In the genomic region with DNA sequence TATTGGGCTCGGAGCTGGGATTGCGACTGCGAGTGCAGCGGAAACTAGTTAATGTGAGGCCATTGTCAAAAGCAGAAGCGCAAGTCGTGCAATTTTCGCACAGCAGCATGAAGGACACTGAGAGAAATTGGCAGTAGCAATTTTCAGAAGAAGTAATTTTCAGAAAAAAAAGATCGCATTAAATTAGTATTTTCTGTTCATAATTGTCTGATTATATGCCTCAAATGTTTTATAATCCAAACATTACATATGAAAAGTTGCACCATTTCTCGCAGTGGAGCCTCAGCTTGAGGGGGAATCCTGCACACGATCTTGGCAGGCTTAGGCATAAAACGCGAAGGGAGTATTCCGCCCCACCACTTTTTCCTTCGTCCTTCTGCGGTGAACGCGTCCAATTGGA, we compare ENCODE assay signal across 4 fruit fly cellular contexts.
TF ChIP-seq lines count a peak whose summit lies in the region.

No protein-coding gene starts in this region.

- TF ChIP-seq CTCF in whole organism, embryonic (GFP tag; optimal IDR thresholded peaks at IDR 0.05; lab: Kevin White, UChicago): no peak

TF ChIP-seq in whole organism, embryonic, 481 proteins besides CTCF, POLR2A, EP300 and RAD21 (continues in another document):
- TF ChIP-seq Lim3 (GFP tag; IDR thresholded peaks at IDR 0.05; lab: Robert Waterston, UW) (no peak), emc (GFP tag; optimal IDR thresholded peaks at IDR 0.05; lab: Kevin White, UChicago) (no peak), luna (GFP tag; optimal IDR thresholded peaks at IDR 0.05; lab: Kevin White, UChicago) (no peak), CG8765 (GFP tag; IDR thresholded peaks at IDR 0.05; lab: Robert Waterston, UW) (peak; percentile 27; the same call in 1 of the 2 replicates), ERR (GFP tag; optimal IDR thresholded peaks at IDR 0.05; lab: Kevin White, UChicago) (no peak), sd (tag; optimal IDR thresholded peaks at IDR 0.05; lab: Kevin White, UChicago) (no peak), eve (GFP tag; optimal IDR thresholded peaks at IDR 0.05; lab: Kevin White, UChicago) (peak in 1 of 2 experiments; percentile 81), HmgD (GFP tag; optimal IDR thresholded peaks at IDR 0.05; lab: Kevin White, UChicago) (peak; percentile 3), CG15269 (tag; optimal IDR thresholded peaks at IDR 0.05; lab: Kevin White, UChicago) (peak; percentile 18), corto (GFP tag; optimal IDR thresholded peaks at IDR 0.05; lab: Kevin White, UChicago) (peak; percentile 1), CG12236 (GFP tag; optimal IDR thresholded peaks at IDR 0.05; lab: Kevin White, UChicago) (peak; percentile 25), twi (tag; optimal IDR thresholded peaks at IDR 0.05; lab: Kevin White, UChicago) (peak; percentile 46), CG11398 (GFP tag; optimal IDR thresholded peaks at IDR 0.05; lab: Kevin White, UChicago) (no peak), org-1 (GFP tag; optimal IDR thresholded peaks at IDR 0.05; lab: Kevin White, UChicago) (peak; percentile 41), dmrt11E (tag; optimal IDR thresholded peaks at IDR 0.05; lab: Kevin White, UChicago) (peak; percentile 91), Ets65A (GFP tag; lab: Kevin White, UChicago) (peak; percentile 84), CG1602 (GFP tag; optimal IDR thresholded peaks at IDR 0.05; lab: Kevin White, UChicago) (peak; percentile 61), crc (GFP tag; optimal IDR thresholded peaks at IDR 0.05; lab: Kevin White, UChicago) (no peak), CG16815 (GFP tag; optimal IDR thresholded peaks at IDR 0.05; lab: Kevin White, UChicago) (peak; percentile 55), Lhr (GFP tag; optimal IDR thresholded peaks at IDR 0.05; lab: Kevin White, UChicago) (peak; percentile 38), CG43689 (GFP tag; IDR thresholded peaks at IDR 0.05; lab: Robert Waterston, UW) (0 out of 2 replicates have a peak, but pooled peaks have one; percentile 7)

TF ChIP-seq in whole organism, prepupa, 60 proteins besides CTCF, POLR2A, EP300 and RAD21 (continues in another document):
- peak; percentile 62 for TF ChIP-seq Met (GFP tag; optimal IDR thresholded peaks at IDR 0.05; lab: Kevin White, UChicago)
- TF ChIP-seq CG7368 (GFP tag; optimal IDR thresholded peaks at IDR 0.05; lab: Kevin White, UChicago): peak; percentile 47
- TF ChIP-seq Gug (GFP tag; IDR thresholded peaks at IDR 0.05; lab: Robert Waterston, UW): no peak
- TF ChIP-seq dsx (GFP tag; optimal IDR thresholded peaks at IDR 0.05; lab: Kevin White, UChicago; ENCODE audit: poor library complexity, severe bottlenecking): no peak
- peak; percentile 59 for TF ChIP-seq CG10669 (GFP tag; optimal IDR thresholded peaks at IDR 0.05; lab: Kevin White, UChicago)
- peak; percentile 4 for TF ChIP-seq Blimp-1 (GFP tag; optimal IDR thresholded peaks at IDR 0.05; lab: Kevin White, UChicago)
- TF ChIP-seq svp (GFP tag; lab: Kevin White, UChicago): peak; percentile 76
- peak; percentile 69 for TF ChIP-seq CG3919 (GFP tag; optimal IDR thresholded peaks at IDR 0.05; lab: Kevin White, UChicago)
- TF ChIP-seq CG10631 (GFP tag; optimal IDR thresholded peaks at IDR 0.05; lab: Kevin White, UChicago): peak; percentile 41
- TF ChIP-seq ss (GFP tag; optimal IDR thresholded peaks at IDR 0.05; lab: Kevin White, UChicago): peak in 1 of 2 experiments; percentile 33
- TF ChIP-seq CG6792 (GFP tag; optimal IDR thresholded peaks at IDR 0.05; lab: Kevin White, UChicago): peak; percentile 51
- no peak for TF ChIP-seq net (GFP tag; optimal IDR thresholded peaks at IDR 0.05; lab: Kevin White, UChicago)
- peak; percentile 52 for TF ChIP-seq acj6 (GFP tag; optimal IDR thresholded peaks at IDR 0.05; lab: Kevin White, UChicago)
- TF ChIP-seq CG31627 (GFP tag; optimal IDR thresholded peaks at IDR 0.05; lab: Kevin White, UChicago): peak; percentile 61
- peak; percentile 23 for TF ChIP-seq Hr4 (GFP tag; optimal IDR thresholded peaks at IDR 0.05; lab: Kevin White, UChicago)
- no peak for TF ChIP-seq Hr38 (GFP tag; optimal IDR thresholded peaks at IDR 0.05; lab: Kevin White, UChicago)
- peak; percentile 80 for TF ChIP-seq Eip78C (GFP tag; lab: Kevin White, UChicago)
- TF ChIP-seq lz (GFP tag; optimal IDR thresholded peaks at IDR 0.05; lab: Kevin White, UChicago): peak; percentile 49
- 0 out of 2 replicates have a peak, but pooled peaks have one; percentile 19 for TF ChIP-seq CG15336 (GFP tag; IDR thresholded peaks at IDR 0.05; lab: Robert Waterston, UW)
- peak; percentile 34 for TF ChIP-seq CG6808 (GFP tag; optimal IDR thresholded peaks at IDR 0.05; lab: Kevin White, UChicago)
- peak; percentile 58 for TF ChIP-seq Ets96B (tag; optimal IDR thresholded peaks at IDR 0.05; lab: Kevin White, UChicago)
- TF ChIP-seq pdm3 (GFP tag; optimal IDR thresholded peaks at IDR 0.05; lab: Kevin White, UChicago): peak; percentile 49

TF ChIP-seq in whole organism, pupa, 21 proteins besides CTCF, POLR2A, EP300 and RAD21:
- TF ChIP-seq D1 (tag; optimal IDR thresholded peaks at IDR 0.05; lab: Kevin White, UChicago) (no peak), fd96Ca (GFP tag; IDR thresholded peaks at IDR 0.05; lab: Robert Waterston, UW) (no peak), CG10348 (GFP tag; IDR thresholded peaks at IDR 0.05; lab: Robert Waterston, UW) (no peak), CG14655 (GFP tag; optimal IDR thresholded peaks at IDR 0.05; lab: Kevin White, UChicago) (peak; percentile 22), CG13204 (GFP tag; optimal IDR thresholded peaks at IDR 0.05; lab: Kevin White, UChicago) (no peak), Pif1A (GFP tag; optimal IDR thresholded peaks at IDR 0.05; lab: Kevin White, UChicago) (peak; percentile 4), gl (tag; optimal IDR thresholded peaks at IDR 0.05; lab: Kevin White, UChicago) (no peak), Ets98B (GFP tag; IDR thresholded peaks at IDR 0.05; lab: Robert Waterston, UW) (no peak), Snoo (tag; optimal IDR thresholded peaks at IDR 0.05; lab: Kevin White, UChicago) (peak; percentile 41), CG34367 (tag; optimal IDR thresholded peaks at IDR 0.05; lab: Kevin White, UChicago) (peak; percentile 48), CG32121 (GFP tag; IDR thresholded peaks at IDR 0.05; lab: Robert Waterston, UW) (no peak), CG8159 (tag; optimal IDR thresholded peaks at IDR 0.05; lab: Kevin White, UChicago) (peak; percentile 71), CG15710 (tag; optimal IDR thresholded peaks at IDR 0.05; lab: Kevin White, UChicago) (peak; percentile 61), CG9948 (tag; optimal IDR thresholded peaks at IDR 0.05; lab: Kevin White, UChicago) (peak; percentile 36), CG4496 (GFP tag; IDR thresholded peaks at IDR 0.05; lab: Robert Waterston, UW) (no peak), CG17806 (tag; optimal IDR thresholded peaks at IDR 0.05; lab: Kevin White, UChicago) (peak; percentile 53), CG8301 (tag; optimal IDR thresholded peaks at IDR 0.05; lab: Kevin White, UChicago) (no peak)

TF ChIP-seq in whole organism, wandering third instar larva, 38 proteins besides CTCF, POLR2A, EP300 and RAD21:
- TF ChIP-seq tai (GFP tag; optimal IDR thresholded peaks at IDR 0.05; lab: Kevin White, UChicago) (peak; percentile 54), br (GFP tag; optimal IDR thresholded peaks at IDR 0.05; lab: Kevin White, UChicago) (peak; percentile 61), Jra (GFP tag; optimal IDR thresholded peaks at IDR 0.05; lab: Kevin White, UChicago) (peak; percentile 35), foxo (GFP tag; optimal IDR thresholded peaks at IDR 0.05; lab: Kevin White, UChicago) (peak in 1 of 2 experiments; percentile 73), HLH106 (tag; optimal IDR thresholded peaks at IDR 0.05; lab: Kevin White, UChicago) (peak; percentile 75), Hr83 (GFP tag; optimal IDR thresholded peaks at IDR 0.05; lab: Kevin White, UChicago; ENCODE audit: poor library complexity, severe bottlenecking) (no peak), OdsH (GFP tag; optimal IDR thresholded peaks at IDR 0.05; lab: Kevin White, UChicago) (peak; percentile 66), h (GFP tag; optimal IDR thresholded peaks at IDR 0.05; lab: Kevin White, UChicago) (peak; percentile 75), rgr (GFP tag; optimal IDR thresholded peaks at IDR 0.05; lab: Kevin White, UChicago) (peak; percentile 76), Rel (GFP tag; optimal IDR thresholded peaks at IDR 0.05; lab: Kevin White, UChicago) (no peak), Rel (tag; optimal IDR thresholded peaks at IDR 0.05; lab: Kevin White, UChicago) (peak; percentile 36), CG9705 (GFP tag; optimal IDR thresholded peaks at IDR 0.05; lab: Kevin White, UChicago) (peak; percentile 32), psq (GFP tag; optimal IDR thresholded peaks at IDR 0.05; lab: Kevin White, UChicago) (peak; percentile 49), Dif (GFP tag; optimal IDR thresholded peaks at IDR 0.05; lab: Kevin White, UChicago; ENCODE audit: partially characterized antibody) (no peak), Hnf4 (GFP tag; optimal IDR thresholded peaks at IDR 0.05; lab: Kevin White, UChicago) (peak; percentile 56), dmrt93B (GFP tag; optimal IDR thresholded peaks at IDR 0.05; lab: Kevin White, UChicago) (peak; percentile 31), ey (GFP tag; optimal IDR thresholded peaks at IDR 0.05; lab: Kevin White, UChicago) (peak; percentile 71), fru (GFP tag; optimal IDR thresholded peaks at IDR 0.05; lab: Kevin White, UChicago) (peak; percentile 81), Sp1 (GFP tag; optimal IDR thresholded peaks at IDR 0.05; lab: Kevin White, UChicago) (peak; percentile 76), brk (GFP tag; optimal IDR thresholded peaks at IDR 0.05; lab: Kevin White, UChicago) (peak; percentile 56), Dfd (GFP tag; optimal IDR thresholded peaks at IDR 0.05; lab: Kevin White, UChicago) (no peak), Mio (GFP tag; optimal IDR thresholded peaks at IDR 0.05; lab: Kevin White, UChicago) (no peak), Vsx2 (GFP tag; optimal IDR thresholded peaks at IDR 0.05; lab: Kevin White, UChicago; ENCODE audit: partially characterized antibody) (no peak), Abd-B (GFP tag; optimal IDR thresholded peaks at IDR 0.05; lab: Kevin White, UChicago) (no peak)

Comparison
In these comparisons a context has a peak if more than half of its experiments do, and no peak if none do; other contexts are left out.
1. Of the 7 proteins assayed by ChIP-seq in both whole organism, embryonic and whole organism, prepupa: peak only in whole organism, embryonic: Gug; only in whole organism, prepupa: CG6854 and Hr39; in both: Blimp-1 and Sox102F; in neither: 2.